Fruit fly (Drosophila melanogaster) whole organism, embryonic: ENCODE data around the gene Rab19.

ENCODE experiments used
- ATbp ChIP-seq: fragments of 200-800 bp; sonication (Bioruptor generic); optimal IDR thresholded peaks from 2 replicates; lab custom pipeline; 2017; ENCODE audit warnings: missing biosample characterization, mild to moderate bottlenecking, missing genetic modification characterization, missing genetic modification reagents
- Awh ChIP-seq: fragments of 200-800 bp; sonication (Bioruptor generic); IDR thresholded peaks from 2 replicates; pipeline ENCODE4, ENCODE4 v1.3.6; 2022; ENCODE audit warnings: missing biosample characterization, missing genetic modification characterization
- CG11504 ChIP-seq: fragments of 200-800 bp; sonication (Bioruptor generic); optimal IDR thresholded peaks from 3 replicates; lab custom pipeline; 2019; ENCODE audit warnings: missing biosample characterization, mild to moderate bottlenecking, missing genetic modification characterization, moderate library complexity
- CG12071 ChIP-seq: fragments of 200-800 bp; sonication (Bioruptor generic); optimal IDR thresholded peaks from 3 replicates; lab custom pipeline; 2018; ENCODE audit warnings: missing biosample characterization, mild to moderate bottlenecking, missing genetic modification characterization
- CG16815 ChIP-seq: fragments of 200-800 bp; sonication (Bioruptor generic); optimal IDR thresholded peaks from 3 replicates; lab custom pipeline; 2017; ENCODE audit warnings: missing biosample characterization, mild to moderate bottlenecking, missing genetic modification characterization
- CG18599 ChIP-seq: fragments of 200-800 bp; sonication (Bioruptor generic); optimal IDR thresholded peaks from 3 replicates; lab custom pipeline; 2017; ENCODE audit warnings: missing biosample characterization, missing genetic modification characterization, mild to moderate bottlenecking, moderate library complexity, missing genetic modification reagents
- CG18619 ChIP-seq: fragments of 200-800 bp; sonication (Bioruptor generic); optimal IDR thresholded peaks from 3 replicates; lab custom pipeline; 2017; ENCODE audit warnings: missing biosample characterization, mild to moderate bottlenecking, missing genetic modification characterization
- CG2129 ChIP-seq: fragments of 200-800 bp; sonication (Bioruptor generic); IDR thresholded peaks from 2 replicates; pipeline ENCODE4 v1.3.6; 2022; ENCODE audit warnings: missing biosample characterization, missing genetic modification characterization; ENCODE audit not compliant: partially characterized antibody
- CG2202 ChIP-seq: fragments of 200-800 bp; sonication (Bioruptor generic); optimal IDR thresholded peaks from 2 replicates; lab custom pipeline; 2018; ENCODE audit warnings: missing biosample characterization, mild to moderate bottlenecking, missing genetic modification characterization
- CG2875 ChIP-seq: fragments of 200-800 bp; sonication (Bioruptor generic); optimal IDR thresholded peaks from 2 replicates; lab custom pipeline; 2017; ENCODE audit warnings: missing biosample characterization, mild to moderate bottlenecking, missing genetic modification characterization, missing genetic modification reagents
- CG31224 ChIP-seq: fragments of 200-800 bp; sonication (Bioruptor generic); IDR thresholded peaks from 2 replicates; pipeline ENCODE4 v1.3.6; 2022; ENCODE audit warnings: missing biosample characterization, missing genetic modification characterization
- CG34224 ChIP-seq: fragments of 200-800 bp; sonication (Bioruptor generic); IDR thresholded peaks from 3 replicates; pipeline ENCODE4 v1.3.6; 2022; ENCODE audit warnings: missing biosample characterization, missing genetic modification characterization; ENCODE audit not compliant: partially characterized antibody
- CG4328 ChIP-seq: fragments of 200-800 bp; sonication (Bioruptor generic); optimal IDR thresholded peaks from 3 replicates; lab custom pipeline; 2017; ENCODE audit warnings: missing biosample characterization, missing genetic modification reagents, missing genetic modification characterization
- CG4730 ChIP-seq: fragments of 200-800 bp; sonication (Bioruptor generic); IDR thresholded peaks from 2 replicates; pipeline ENCODE4 v1.3.6; 2022; ENCODE audit warnings: missing biosample characterization, missing genetic modification characterization
- CG4820 ChIP-seq: fragments of 200-800 bp; sonication (Bioruptor generic); optimal IDR thresholded peaks from 3 replicates; lab custom pipeline; 2016; ENCODE audit warnings: missing biosample characterization, missing genetic modification characterization
- CG6765 ChIP-seq: fragments of 200-800 bp; sonication (Bioruptor generic); optimal IDR thresholded peaks from 3 replicates; lab custom pipeline; 2017; ENCODE audit warnings: missing biosample characterization, mild to moderate bottlenecking, missing genetic modification characterization
- CG6813 ChIP-seq: fragments of 200-800 bp; sonication (Bioruptor generic); optimal IDR thresholded peaks from 2 replicates; lab custom pipeline; 2017; ENCODE audit warnings: missing biosample characterization, missing genetic modification characterization, mild to moderate bottlenecking, moderate library complexity, missing genetic modification reagents
- CG7987 ChIP-seq: fragments of 200-800 bp; sonication (Bioruptor generic); optimal IDR thresholded peaks from 2 replicates; lab custom pipeline; 2018; ENCODE audit warnings: missing biosample characterization, mild to moderate bottlenecking, missing genetic modification characterization, moderate library complexity
- CG8281 ChIP-seq: fragments of 200-800 bp; sonication (Bioruptor generic); optimal IDR thresholded peaks from 2 replicates; lab custom pipeline; 2018; ENCODE audit warnings: missing biosample characterization, mild to moderate bottlenecking, missing genetic modification characterization, moderate library complexity
- CG9727 ChIP-seq: fragments of 200-800 bp; sonication (Bioruptor generic); optimal IDR thresholded peaks from 3 replicates; lab custom pipeline; 2017; ENCODE audit warnings: missing biosample characterization, mild to moderate bottlenecking, missing genetic modification characterization
- E2f1 ChIP-seq: fragments of 200-800 bp; sonication (Bioruptor generic); IDR thresholded peaks from 2 replicates; pipeline ENCODE4 v1.3.6; 2022; ENCODE audit warnings: missing biosample characterization, missing genetic modification characterization
- E2f2 ChIP-seq: fragments of 200-800 bp; sonication (Bioruptor generic); IDR thresholded peaks from 2 replicates; pipeline ENCODE4 v1.3.6; 2022; ENCODE audit warnings: missing biosample characterization, missing genetic modification characterization
- Fer3 ChIP-seq: fragments of 200-800 bp; sonication (Bioruptor generic); optimal IDR thresholded peaks from 2 replicates; lab custom pipeline; 2018; ENCODE audit warnings: missing biosample characterization, mild to moderate bottlenecking, missing genetic modification characterization, moderate library complexity
- HHEX ChIP-seq: fragments of 200-800 bp; sonication (Bioruptor generic); optimal IDR thresholded peaks from 3 replicates; lab custom pipeline; 2017; ENCODE audit warnings: missing biosample characterization, mild to moderate bottlenecking, missing genetic modification characterization, missing genetic modification reagents
- Six4 ChIP-seq: fragments of 200-800 bp; sonication (Bioruptor generic); optimal IDR thresholded peaks from 2 replicates; lab custom pipeline; 2016; ENCODE audit warnings: missing biosample characterization, missing genetic modification characterization
- Sry-β ChIP-seq: fragments of 200-800 bp; sonication (Bioruptor generic); optimal IDR thresholded peaks from 2 replicates; lab custom pipeline; 2018; ENCODE audit warnings: missing biosample characterization, mild to moderate bottlenecking, missing genetic modification characterization, moderate library complexity
- ara ChIP-seq: fragments of 200-800 bp; sonication (Bioruptor generic); IDR thresholded peaks from 2 replicates; pipeline ENCODE4 v1.3.6; 2022; ENCODE audit warnings: missing biosample characterization, missing genetic modification characterization
- az2 ChIP-seq: fragments of 200-800 bp; sonication (Bioruptor generic); optimal IDR thresholded peaks from 3 replicates; lab custom pipeline; 2016; ENCODE audit warnings: missing biosample characterization, missing genetic modification characterization
- bowl ChIP-seq: fragments of 200-800 bp; sonication (Bioruptor generic); IDR thresholded peaks from 2 replicates; pipeline ENCODE4 v1.3.6; 2022; ENCODE audit warnings: missing biosample characterization, missing genetic modification characterization
- chinmo ChIP-seq: fragments of 200-800 bp; sonication (Bioruptor generic); IDR thresholded peaks from 4 replicates; pipeline ENCODE4 v1.3.6; 2022; ENCODE audit warnings: missing biosample characterization, missing genetic modification characterization; ENCODE audit not compliant: partially characterized antibody
- cwo ChIP-seq: fragments of 200-800 bp; sonication (Bioruptor generic); optimal IDR thresholded peaks from 3 replicates; lab custom pipeline; 2017; ENCODE audit warnings: missing biosample characterization, missing genetic modification characterization, mild to moderate bottlenecking, moderate library complexity, missing genetic modification reagents
- da ChIP-seq: fragments of 200-800 bp; sonication (Bioruptor generic); optimal IDR thresholded peaks from 2 replicates; lab custom pipeline; 2016; ENCODE audit warnings: missing biosample characterization, missing genetic modification characterization
- dpn ChIP-seq, 2 experiments: fragments of 200-800 bp; sonication (Bioruptor generic); optimal IDR thresholded peaks; 3 replicates each; lab custom pipeline; 2016; ENCODE audit warnings: missing biosample characterization in 2 of 2, missing genetic modification characterization in 2 of 2
- dysf ChIP-seq: fragments of 200-800 bp; sonication (Bioruptor generic); IDR thresholded peaks from 3 replicates; pipeline ENCODE4 v1.3.6; 2022; ENCODE audit warnings: missing biosample characterization, missing genetic modification characterization
- gce ChIP-seq: fragments of 200-800 bp; sonication (Bioruptor generic); IDR thresholded peaks from 3 replicates; pipeline ENCODE4 v1.3.6; 2022; ENCODE audit warnings: missing biosample characterization, missing genetic modification characterization
- gsb ChIP-seq: fragments of 200-800 bp; sonication (Bioruptor generic); IDR thresholded peaks from 2 replicates; pipeline ENCODE4 v1.3.6; 2022; ENCODE audit warnings: missing biosample characterization, missing genetic modification characterization
- inv ChIP-seq: fragments of 200-800 bp; sonication (Bioruptor generic); IDR thresholded peaks from 2 replicates; pipeline ENCODE4 v1.3.6; 2022; ENCODE audit warnings: missing biosample characterization, missing genetic modification characterization; ENCODE audit not compliant: partially characterized antibody
- lov ChIP-seq, 2 experiments: fragments of 200-800 bp in 1 of 2; fragments of >200 bp in 1 of 2; sonication (Bioruptor generic) in 1 of 2; IDR thresholded peaks in 1 of 2; optimal IDR thresholded peaks in 1 of 2; 2 replicates in 1 of 2; 3 replicates in 1 of 2; pipeline versions ENCODE4 v1.3.6 to Lab custom; 2017 to 2022; ENCODE audit warnings: missing biosample characterization in 1 of 2, missing genetic modification characterization in 1 of 2
- mirr ChIP-seq: fragments of 200-800 bp; sonication (Bioruptor generic); optimal IDR thresholded peaks from 3 replicates; lab custom pipeline; 2018; ENCODE audit warnings: missing biosample characterization, mild to moderate bottlenecking, missing genetic modification characterization
- nmo ChIP-seq: fragments of 200-800 bp; sonication (Bioruptor generic); optimal IDR thresholded peaks from 2 replicates; lab custom pipeline; 2018; ENCODE audit warnings: missing biosample characterization, mild to moderate bottlenecking, missing genetic modification characterization, moderate library complexity
- nom ChIP-seq: fragments of 200-800 bp; sonication (Bioruptor generic); optimal IDR thresholded peaks from 2 replicates; lab custom pipeline; 2017; ENCODE audit warnings: missing biosample characterization, missing genetic modification characterization, mild to moderate bottlenecking, moderate library complexity, missing genetic modification reagents
- oc ChIP-seq: fragments of 200-800 bp; sonication (Bioruptor generic); optimal IDR thresholded peaks from 2 replicates; lab custom pipeline; 2018; ENCODE audit warnings: missing biosample characterization, mild to moderate bottlenecking, missing genetic modification characterization, moderate library complexity
- pfk ChIP-seq: fragments of 200-800 bp; sonication (Bioruptor generic); optimal IDR thresholded peaks from 2 replicates; lab custom pipeline; 2018; ENCODE audit warnings: missing biosample characterization, mild to moderate bottlenecking, missing genetic modification characterization, moderate library complexity
- pho ChIP-seq: fragments of 200-800 bp; sonication (Bioruptor generic); optimal IDR thresholded peaks from 2 replicates; lab custom pipeline; 2016; ENCODE audit warnings: missing biosample characterization, missing genetic modification characterization
- schlank ChIP-seq: fragments of 200-800 bp; sonication (Bioruptor generic); optimal IDR thresholded peaks from 2 replicates; lab custom pipeline; 2018; ENCODE audit warnings: missing biosample characterization, mild to moderate bottlenecking, missing genetic modification characterization
- sens ChIP-seq: fragments of 200-800 bp; sonication (Bioruptor generic); peaks from one replicate; lab custom pipeline; 2016; ENCODE audit warnings: missing biosample characterization, missing genetic modification characterization
- sob ChIP-seq: fragments of 200-800 bp; sonication (Bioruptor generic); IDR thresholded peaks from 2 replicates; pipeline ENCODE4 v1.3.6; 2022; ENCODE audit warnings: missing biosample characterization, missing genetic modification characterization
- vvl ChIP-seq: fragments of 200-800 bp; sonication (Bioruptor generic); IDR thresholded peaks from 2 replicates; pipeline ENCODE4 v1.3.6; 2022; ENCODE audit warnings: missing biosample characterization, missing genetic modification characterization
- wdn ChIP-seq: fragments of 200-800 bp; sonication (Bioruptor generic); IDR thresholded peaks from 2 replicates; pipeline ENCODE4 v1.3.6; 2022; ENCODE audit warnings: missing biosample characterization, missing genetic modification characterization

Rab19 gene

dm6 chr3L:8347346-8347745 is 50.5 kb downstream of the Rab19 start:
- TF ChIP-seq CG6765 (GFP tag; lab: Kevin White, UChicago) = peak; percentile 51
- TF ChIP-seq Awh = peak; percentile 31; the same call in 1 of the 2 replicates
- peak; percentile 86 for TF ChIP-seq ATbp
- 0 out of 4 replicates have a peak, but pooled peaks have one; percentile 52 for TF ChIP-seq chinmo (GFP tag; lab: Robert Waterston, UW)
- TF ChIP-seq CG18619 = peak; percentile 18
- peak; percentile 24 for TF ChIP-seq CG8281
- TF ChIP-seq CG2875 (GFP tag; lab: Kevin White, UChicago) = peak; percentile 44
- TF ChIP-seq CG16815 (GFP tag; lab: Kevin White, UChicago) = no peak
- peak; percentile 1 for TF ChIP-seq CG7987
- TF ChIP-seq E2f1 (GFP tag; lab: Robert Waterston, UW) = peak; percentile 17; the same call in 1 of the 2 replicates
- TF ChIP-seq inv (GFP tag; lab: Robert Waterston, UW) = no peak
- TF ChIP-seq wdn (GFP tag; lab: Robert Waterston, UW) = no peak
- TF ChIP-seq bowl = 0 out of 2 replicates have a peak, but pooled peaks have one; percentile 15
- TF ChIP-seq vvl (GFP tag; lab: Robert Waterston, UW) = peak; percentile 63
- no peak for TF ChIP-seq nom (GFP tag; lab: Kevin White, UChicago)
- TF ChIP-seq Sry-β (GFP tag; lab: Kevin White, UChicago) = no peak
- 0 out of 3 replicates have a peak, but pooled peaks have one; percentile 31 for TF ChIP-seq dysf (GFP tag; lab: Robert Waterston, UW)
- peak; percentile 29 for TF ChIP-seq schlank (tag; lab: Kevin White, UChicago)
- TF ChIP-seq CG11504 (tag; lab: Kevin White, UChicago) = no peak
- TF ChIP-seq Fer3 (tag; lab: Kevin White, UChicago) = peak; percentile 19
- peak; percentile 23; the same call in 1 of the 2 replicates for TF ChIP-seq E2f2 (GFP tag; lab: Robert Waterston, UW)
- TF ChIP-seq gsb (GFP tag; lab: Robert Waterston, UW) = peak; percentile 49
- no peak for TF ChIP-seq sens (GFP tag; lab: Kevin White, UChicago)
- no peak for TF ChIP-seq nmo (GFP tag; lab: Kevin White, UChicago)
- TF ChIP-seq oc (tag; lab: Kevin White, UChicago) = peak; percentile 23
- peak; percentile 79; the same call in 2 of the 3 replicates for TF ChIP-seq gce (GFP tag; lab: Robert Waterston, UW)
- TF ChIP-seq ara (GFP tag; lab: Robert Waterston, UW) = no peak
- no peak for TF ChIP-seq lov (optimal IDR thresholded peaks at IDR 0.05; lab: Kevin White, UChicago)
- 0 out of 3 replicates have a peak, but pooled peaks have one; percentile 44 for TF ChIP-seq lov (GFP tag; IDR thresholded peaks at IDR 0.05; lab: Robert Waterston, UW)
- no peak for TF ChIP-seq CG4730 (GFP tag; lab: Robert Waterston, UW)
- TF ChIP-seq HHEX (GFP tag; lab: Kevin White, UChicago) = peak; percentile 51
- TF ChIP-seq CG4820 (GFP tag; lab: Kevin White, UChicago) = no peak
- TF ChIP-seq CG34224 = no peak
- 0 out of 2 replicates have a peak, but pooled peaks have one; percentile 11 for TF ChIP-seq CG31224 (GFP tag; lab: Robert Waterston, UW)
- TF ChIP-seq dpn (GFP tag; optimal IDR thresholded peaks at IDR 0.05; lab: Kevin White, UChicago) = peak in 1 of 2 experiments; percentile 9
- peak; percentile 12 for TF ChIP-seq CG9727
- TF ChIP-seq da (GFP tag; lab: Kevin White, UChicago) = peak; percentile 28
- TF ChIP-seq mirr = peak; percentile 13
- peak; percentile 50 for TF ChIP-seq CG4328 (GFP tag; lab: Kevin White, UChicago)
- TF ChIP-seq sob (GFP tag; lab: Robert Waterston, UW) = peak; percentile 45; the same call in 1 of the 2 replicates
- TF ChIP-seq Six4 (GFP tag; lab: Kevin White, UChicago) = no peak
- TF ChIP-seq pho = peak; percentile 18
- peak; percentile 51 for TF ChIP-seq CG18599 (GFP tag; lab: Kevin White, UChicago)
- TF ChIP-seq CG2202 (tag; lab: Kevin White, UChicago) = no peak
- peak; percentile 70 for TF ChIP-seq CG6813 (GFP tag; lab: Kevin White, UChicago)
- peak; percentile 64 for TF ChIP-seq CG12071 (GFP tag; lab: Kevin White, UChicago)
- no peak for TF ChIP-seq az2 (GFP tag; lab: Kevin White, UChicago)
- TF ChIP-seq CG2129 (GFP tag; lab: Robert Waterston, UW) = no peak
- TF ChIP-seq cwo (GFP tag; lab: Kevin White, UChicago) = peak; percentile 11
- peak; percentile 22 for TF ChIP-seq pfk (GFP tag; lab: Kevin White, UChicago)
